Worm (Caenorhabditis elegans): ENCODE data around the gene W01D2.3.

Gene W01D2.3

ce11 chrII:14822419-14822818, 18.3 kb upstream of the W01D2.3 start:
- TF ChIP-seq elt-1 (tag; optimal IDR thresholded peaks at IDR 0.05; ENCODE audit: borderline replicate concordance, insufficient read depth) = peak; percentile 67
- no peak for TF ChIP-seq nhr-76 (tag; optimal IDR thresholded peaks at IDR 0.05)
- no peak for TF ChIP-seq tbx-8 (GFP tag; optimal IDR thresholded peaks at IDR 0.05)
- TF ChIP-seq bed-3 (GFP tag; optimal IDR thresholded peaks at IDR 0.05) = no peak
- TF ChIP-seq ceh-83 (GFP tag; optimal IDR thresholded peaks at IDR 0.05) = no peak
- peak; percentile 70 for TF ChIP-seq nhr-237 (tag; optimal IDR thresholded peaks at IDR 0.05)
- no peak for TF ChIP-seq unc-120 (tag; optimal IDR thresholded peaks at IDR 0.05; ENCODE audit: poor library complexity, severe bottlenecking)
- TF ChIP-seq snpc-4 (tag; optimal IDR thresholded peaks at IDR 0.05) = no peak
- TF ChIP-seq zip-8 (tag; optimal IDR thresholded peaks at IDR 0.05) = no peak
- TF ChIP-seq M03D4.4 (tag; optimal IDR thresholded peaks at IDR 0.05) = no peak
- TF ChIP-seq mls-2 (tag; optimal IDR thresholded peaks at IDR 0.05) = no peak
- peak; percentile 62 for TF ChIP-seq elt-3 (tag; optimal IDR thresholded peaks at IDR 0.05)
- no peak for TF ChIP-seq hlh-1 (tag; optimal IDR thresholded peaks at IDR 0.05)
- TF ChIP-seq ceh-39 (tag; optimal IDR thresholded peaks at IDR 0.05) = no peak
- no peak for TF ChIP-seq cnd-1 (tag; optimal IDR thresholded peaks at IDR 0.05)
- peak; percentile 9 for TF ChIP-seq unc-62 (GFP tag; optimal IDR thresholded peaks at IDR 0.05)
- no peak for TF ChIP-seq lin-32 (GFP tag; optimal IDR thresholded peaks at IDR 0.05)
- no peak for TF ChIP-seq ces-1 (GFP tag; optimal IDR thresholded peaks at IDR 0.05)
- TF ChIP-seq mep-1 (tag; optimal IDR thresholded peaks at IDR 0.05) = peak; percentile 20
- no peak for TF ChIP-seq nhr-12 (tag; optimal IDR thresholded peaks at IDR 0.05)
- no peak for TF ChIP-seq unc-39 (tag; optimal IDR thresholded peaks at IDR 0.05)
- TF ChIP-seq ham-2 (GFP tag; optimal IDR thresholded peaks at IDR 0.05) = peak; percentile 89
- TF ChIP-seq sem-2 (GFP tag; optimal IDR thresholded peaks at IDR 0.05) = no peak
- no peak for TF ChIP-seq sptf-1 (tag; optimal IDR thresholded peaks at IDR 0.05)
- no peak for TF ChIP-seq flh-1 (GFP tag; optimal IDR thresholded peaks at IDR 0.05)
- no peak for TF ChIP-seq nhr-2 (tag; optimal IDR thresholded peaks at IDR 0.05)
- no peak for TF ChIP-seq lin-13 (tag; optimal IDR thresholded peaks at IDR 0.05)
- no peak for TF ChIP-seq nhr-28 (tag; optimal IDR thresholded peaks at IDR 0.05)
- TF ChIP-seq drap-1 (GFP tag; optimal IDR thresholded peaks at IDR 0.05) = no peak
- TF ChIP-seq ztf-11 (tag; optimal IDR thresholded peaks at IDR 0.05) = no peak
- no peak for TF ChIP-seq mab-5 (tag; optimal IDR thresholded peaks at IDR 0.05)
- no peak for TF ChIP-seq lsy-2 (tag; optimal IDR thresholded peaks at IDR 0.05)
- TF ChIP-seq ceh-43 (GFP tag; optimal IDR thresholded peaks at IDR 0.05) = no peak
- TF ChIP-seq blmp-1 (tag; optimal IDR thresholded peaks at IDR 0.05) = no peak
- peak; percentile 73 for TF ChIP-seq pha-4 (tag; optimal IDR thresholded peaks at IDR 0.05)

ce11 chrII:14820460-14820859, 16.4 kb upstream of the W01D2.3 start:
- TF ChIP-seq lin-13 (tag; optimal IDR thresholded peaks at IDR 0.05) = no peak

ce11 chrII:14819258-14819985, 15.3 kb upstream of the W01D2.3 start:
- no peak for TF ChIP-seq mab-5 (tag; optimal IDR thresholded peaks at IDR 0.05)
- TF ChIP-seq ceh-83 (GFP tag; optimal IDR thresholded peaks at IDR 0.05) = no peak
- peak; percentile 36 for TF ChIP-seq ham-2 (GFP tag; optimal IDR thresholded peaks at IDR 0.05)

- TF ChIP-seq mab-5 (tag; optimal IDR thresholded peaks at IDR 0.05) (no peak), elt-1 (tag; optimal IDR thresholded peaks at IDR 0.05; ENCODE audit: borderline replicate concordance, insufficient read depth) (peak; percentile 73), ztf-11 (tag; optimal IDR thresholded peaks at IDR 0.05) (no peak)
Measured at ce11 chrII:14818376-14818775, 14.3 kb upstream of the W01D2.3 start, which contains the start of gene nhr-61. Gene nhr-61, minus strand, starts transcription at chrII:14818543.
